Worm (Caenorhabditis elegans) whole organism, L4 larva: ENCODE data around the gene C30F2.5.

Source experiments
- R02D3.7 ChIP-seq: fragments of 150-350 bp; sonication (generic microtip); optimal IDR thresholded peaks from 3 replicates; lab custom pipeline; 2014; ENCODE audit warnings: missing biosample characterization, missing genetic modification characterization
- T26A8.4 ChIP-seq: fragments of 200-800 bp; sonication (Bioruptor generic); IDR thresholded peaks from 2 replicates; pipeline ENCODE4 v1.3.6; 2022; ENCODE audit warnings: missing genetic modification characterization, missing compliant biosample characterization
- ama-1 ChIP-seq: fragments of 150-350 bp; optimal IDR thresholded peaks from 2 replicates; lab custom pipeline; 2014; ENCODE audit warnings: inconsistent platforms, mixed read lengths
- fkh-10 ChIP-seq: fragments of 150-350 bp; optimal IDR thresholded peaks from 2 replicates; lab custom pipeline; 2014; ENCODE audit warnings: missing biosample characterization, missing genetic modification reagents, missing genetic modification characterization
- lsy-2 ChIP-seq, 2 experiments: fragments of 150-350 bp in 1 of 2; sonication (generic microtip) in 1 of 2; optimal IDR thresholded peaks; 2 replicates each; lab custom pipeline; 2014 to 2017; ENCODE audit warnings: missing biosample characterization in 2 of 2, missing genetic modification characterization in 2 of 2
- nhr-237 ChIP-seq: sonication (generic microtip); optimal IDR thresholded peaks from 2 replicates; lab custom pipeline; 2017; ENCODE audit warnings: missing biosample characterization, missing genetic modification characterization
- nhr-28 ChIP-seq: fragments of 150-350 bp; optimal IDR thresholded peaks from 2 replicates; lab custom pipeline; 2014; ENCODE audit warnings: missing biosample characterization, missing genetic modification characterization
- sdz-12 ChIP-seq: fragments of 200-800 bp; sonication (Bioruptor generic); optimal IDR thresholded peaks from 2 replicates; lab custom pipeline; 2018; ENCODE audit warnings: mild to moderate bottlenecking, missing genetic modification characterization, missing compliant biosample characterization
- ztf-11 ChIP-seq: fragments of 150-350 bp; optimal IDR thresholded peaks from 2 replicates; lab custom pipeline; 2014; ENCODE audit warnings: missing biosample characterization, missing genetic modification characterization

- no peak for TF ChIP-seq R02D3.7 (tag; lab: Kevin White, UChicago)
- no peak for TF ChIP-seq ama-1 (lab: Kevin White, UChicago)
- no peak for TF ChIP-seq lsy-2 (tag; optimal IDR thresholded peaks at IDR 0.05; lab: Kevin White, UChicago)
- no peak for TF ChIP-seq sdz-12 (GFP tag; lab: Kevin White, UChicago)
- TF ChIP-seq fkh-10 = no peak
- TF ChIP-seq nhr-28 (tag; lab: Kevin White, UChicago) = no peak
- no peak for TF ChIP-seq nhr-237 (tag; lab: Kevin White, UChicago)
- TF ChIP-seq ztf-11 (tag; lab: Kevin White, UChicago) = no peak
- TF ChIP-seq T26A8.4 (GFP tag; lab: Robert Waterston, UW) = no peak
Observed at ce11 chrX:16058845-16059244, 35.6 kb upstream of the C30F2.5 start, which contains the start of gene T27A8.2.
